Worm (Caenorhabditis elegans) whole organism, L1 larva: Measurements from ENCODE around the gene zyx-1.

ENCODE experiments used
- C16A3.4 ChIP-seq: fragments of 150-350 bp; optimal IDR thresholded peaks from 2 replicates; lab custom pipeline; 2014; ENCODE audit warnings: missing biosample characterization, missing genetic modification characterization
- Y116A8C.19 ChIP-seq: sonication (generic microtip); optimal IDR thresholded peaks from 2 replicates; lab custom pipeline; 2016; ENCODE audit warnings: missing compliant biosample characterization, missing genetic modification characterization, borderline replicate concordance
- aha-1 ChIP-seq: fragments of 150-350 bp; optimal IDR thresholded peaks from 2 replicates; lab custom pipeline; 2014; ENCODE audit warnings: missing biosample characterization, missing genetic modification characterization
- alr-1 ChIP-seq: fragments of 200-800 bp; sonication (Bioruptor generic); optimal IDR thresholded peaks from 2 replicates; lab custom pipeline; 2018; ENCODE audit warnings: borderline replicate concordance, mild to moderate bottlenecking, missing genetic modification characterization, missing compliant biosample characterization
- blmp-1 ChIP-seq: fragments of 150-350 bp; optimal IDR thresholded peaks from 2 replicates; lab custom pipeline; 2014; ENCODE audit warnings: missing biosample characterization, missing genetic modification characterization
- ceh-8 ChIP-seq: fragments of 200-800 bp; sonication (Bioruptor generic); optimal IDR thresholded peaks from 2 replicates; lab custom pipeline; 2018; ENCODE audit warnings: mild to moderate bottlenecking, missing genetic modification characterization, moderate library complexity, missing compliant biosample characterization
- ceh-88 ChIP-seq: fragments of 200-800 bp; sonication (Bioruptor generic); IDR thresholded peaks from 2 replicates; pipeline ENCODE4 v1.3.6; 2022; ENCODE audit warnings: missing genetic modification characterization, missing compliant biosample characterization
- ceh-90 ChIP-seq: sonication (generic microtip); optimal IDR thresholded peaks from 2 replicates; lab custom pipeline; 2016; ENCODE audit warnings: missing genetic modification characterization, missing compliant biosample characterization
- dpl-1 ChIP-seq, 3 experiments: fragments of 150-350 bp in 2 of 3; sonication (generic microtip) in 1 of 3; optimal IDR thresholded peaks; 2 replicates each; lab custom pipeline; 2014 to 2017; ENCODE audit warnings: missing biosample characterization in 3 of 3, missing genetic modification characterization in 3 of 3, missing genetic modification reagents in 3 of 3
- efl-1 ChIP-seq, 4 experiments: fragments of 150-350 bp; optimal IDR thresholded peaks in 3 of 4; peaks in 1 of 4; 1 replicate in 1 of 4; 2 replicates in 3 of 4; lab custom pipeline; 2014; ENCODE audit warnings: missing biosample characterization in 2 of 4, missing genetic modification characterization in 2 of 4, missing genetic modification reagents in 2 of 4
- efl-3 ChIP-seq: fragments of 200-800 bp; sonication (Bioruptor generic); optimal IDR thresholded peaks from 2 replicates; lab custom pipeline; 2018; ENCODE audit warnings: mild to moderate bottlenecking, missing genetic modification characterization, missing compliant biosample characterization
- elt-3 ChIP-seq, 6 experiments: fragments of 150-350 bp in 1 of 6; sonication (generic microtip); optimal IDR thresholded peaks; 2 replicates each; lab custom pipeline; 2017 to 2018; ENCODE audit warnings: missing biosample characterization in 6 of 6, missing genetic modification characterization in 6 of 6, inconsistent platforms in 1 of 6
- ets-5 ChIP-seq: fragments of 200-800 bp; sonication (Bioruptor generic); IDR thresholded peaks from 2 replicates; pipeline ENCODE4 v1.3.6; 2022; ENCODE audit warnings: missing genetic modification characterization, missing compliant biosample characterization
- fkh-10 ChIP-seq: sonication (generic microtip); optimal IDR thresholded peaks from 2 replicates; lab custom pipeline; 2017; ENCODE audit warnings: missing biosample characterization, missing genetic modification reagents, missing genetic modification characterization
- fkh-8 ChIP-seq: sonication (generic microtip); optimal IDR thresholded peaks from 2 replicates; lab custom pipeline; 2016; ENCODE audit warnings: mild to moderate bottlenecking, missing genetic modification characterization, missing compliant biosample characterization
- hlh-4 ChIP-seq: sonication (generic microtip); optimal IDR thresholded peaks from 2 replicates; lab custom pipeline; 2016; ENCODE audit warnings: mild to moderate bottlenecking, missing genetic modification characterization, missing compliant biosample characterization
- isw-1 ChIP-seq: fragments of 200-800 bp; sonication (Bioruptor generic); IDR thresholded peaks from 2 replicates; pipeline ENCODE4 v1.3.6; 2022; ENCODE audit warnings: missing genetic modification characterization, missing compliant biosample characterization
- jun-1 ChIP-seq: fragments of 150-350 bp; optimal IDR thresholded peaks from 2 replicates; lab custom pipeline; 2014; ENCODE audit warnings: missing biosample characterization, missing genetic modification reagents, missing genetic modification characterization
- lin-14 ChIP-seq: fragments of 200-800 bp; sonication (Bioruptor generic); optimal IDR thresholded peaks from 2 replicates; lab custom pipeline; 2018; ENCODE audit warnings: mild to moderate bottlenecking, missing genetic modification characterization, moderate library complexity, missing compliant biosample characterization
- lin-15B ChIP-seq: fragments of 150-350 bp; sonication (generic microtip); optimal IDR thresholded peaks from 3 replicates; lab custom pipeline; 2014; ENCODE audit warnings: missing biosample characterization, missing genetic modification characterization
- lin-39 ChIP-seq: fragments of 150-350 bp; optimal IDR thresholded peaks from 2 replicates; lab custom pipeline; 2014; ENCODE audit warnings: missing biosample characterization, missing genetic modification reagents, missing genetic modification characterization
- lsy-2 ChIP-seq, 2 experiments: fragments of 150-350 bp; optimal IDR thresholded peaks; 2 replicates each; lab custom pipeline; 2014; ENCODE audit warnings: missing biosample characterization in 2 of 2, missing genetic modification characterization in 2 of 2
- mab-9 ChIP-seq: fragments of 200-800 bp; sonication (Bioruptor generic); IDR thresholded peaks from 2 replicates; pipeline ENCODE4 v1.3.6; 2022; ENCODE audit warnings: missing genetic modification reagents, missing genetic modification characterization, missing compliant biosample characterization
- nhr-19 ChIP-seq: fragments of 200-800 bp; sonication (Bioruptor generic); conservative IDR thresholded peaks from 2 replicates; pipeline ENCODE4 v1.3.6; 2022; ENCODE audit warnings: missing genetic modification characterization, missing compliant biosample characterization
- nhr-20 ChIP-seq: sonication (generic microtip); optimal IDR thresholded peaks from 2 replicates; lab custom pipeline; 2016; ENCODE audit warnings: mild to moderate bottlenecking, missing genetic modification characterization, missing compliant biosample characterization
- nhr-47 ChIP-seq: sonication (generic microtip); optimal IDR thresholded peaks from 2 replicates; lab custom pipeline; 2016; ENCODE audit warnings: mild to moderate bottlenecking, missing genetic modification characterization, moderate library complexity, missing compliant biosample characterization
- nhr-77 ChIP-seq: fragments of 150-350 bp; optimal IDR thresholded peaks from 2 replicates; lab custom pipeline; 2014; ENCODE audit warnings: missing biosample characterization, missing genetic modification characterization
- nhr-84 ChIP-seq: sonication (generic microtip); optimal IDR thresholded peaks from 2 replicates; lab custom pipeline; 2017; ENCODE audit warnings: missing biosample characterization, missing genetic modification characterization
- nhr-90 ChIP-seq: sonication (generic microtip); optimal IDR thresholded peaks from 2 replicates; lab custom pipeline; 2016; ENCODE audit warnings: mild to moderate bottlenecking, missing genetic modification characterization, missing compliant biosample characterization; ENCODE audit not compliant: poor library complexity
- pqm-1 ChIP-seq: sonication (generic microtip); optimal IDR thresholded peaks from 3 replicates; lab custom pipeline; 2017; ENCODE audit warnings: missing biosample characterization, missing genetic modification characterization
- rnt-1 ChIP-seq: sonication (generic microtip); optimal IDR thresholded peaks from 2 replicates; lab custom pipeline; 2016; ENCODE audit warnings: mild to moderate bottlenecking, missing genetic modification characterization, moderate library complexity, missing compliant biosample characterization
- snpc-4 ChIP-seq: fragments of 150-350 bp; optimal IDR thresholded peaks from 2 replicates; lab custom pipeline; 2014; ENCODE audit warnings: missing biosample characterization, missing genetic modification characterization
- sox-4 ChIP-seq: sonication (generic microtip); optimal IDR thresholded peaks from 2 replicates; lab custom pipeline; 2016; ENCODE audit warnings: missing genetic modification characterization, missing compliant biosample characterization
- swsn-7 ChIP-seq: sonication (generic microtip); optimal IDR thresholded peaks from 2 replicates; lab custom pipeline; 2016; ENCODE audit warnings: missing genetic modification characterization, missing compliant biosample characterization
- tlp-1 ChIP-seq: fragments of 150-350 bp; optimal IDR thresholded peaks from 2 replicates; lab custom pipeline; 2014; ENCODE audit warnings: missing biosample characterization, missing genetic modification characterization
- unc-130 ChIP-seq: fragments of 150-350 bp; optimal IDR thresholded peaks from 2 replicates; lab custom pipeline; 2017; ENCODE audit warnings: missing biosample characterization, missing genetic modification characterization, inconsistent platforms
- unc-98 ChIP-seq: fragments of 200-800 bp; sonication (Bioruptor generic); IDR thresholded peaks from 2 replicates; pipeline ENCODE4 v1.3.6; 2022; ENCODE audit warnings: missing genetic modification characterization, missing compliant biosample characterization
- vab-15 ChIP-seq: sonication (generic microtip); optimal IDR thresholded peaks from 2 replicates; lab custom pipeline; 2017; ENCODE audit warnings: missing genotype, mild to moderate bottlenecking, missing genetic modification characterization, missing compliant biosample characterization
- xbp-1 ChIP-seq: sonication (generic microtip); optimal IDR thresholded peaks from 2 replicates; lab custom pipeline; 2016; ENCODE audit warnings: missing genetic modification characterization, missing compliant biosample characterization
- zag-1 ChIP-seq: fragments of 150-350 bp; optimal IDR thresholded peaks from 2 replicates; lab custom pipeline; 2014; ENCODE audit warnings: missing biosample characterization, missing genetic modification characterization
- zip-4 ChIP-seq: fragments of 200-800 bp; sonication (Bioruptor generic); optimal IDR thresholded peaks from 2 replicates; lab custom pipeline; 2018; ENCODE audit warnings: mild to moderate bottlenecking, missing genetic modification characterization, moderate library complexity, missing compliant biosample characterization

The zyx-1 gene

ce11 chrII:13083752-13084214 is 27.1 kb downstream of the zyx-1 start, which contains the start of the genes Y81G3A.1 and gcn-2 (continued):
- TF ChIP-seq ets-5 (GFP tag; lab: Robert Waterston, UW) (no peak), nhr-20 (peak; percentile 51), Y116A8C.19 (tag; lab: Kevin White, UChicago) (no peak), nhr-90 (tag; lab: Kevin White, UChicago) (peak; percentile 56), lin-15B (tag; lab: Kevin White, UChicago) (peak; percentile 38), jun-1 (tag; lab: Kevin White, UChicago) (no peak), unc-98 (GFP tag; lab: Robert Waterston, UW) (no peak), tlp-1 (no peak), C16A3.4 (peak; percentile 47), elt-3 (tag; optimal IDR thresholded peaks at IDR 0.05; lab: Kevin White, UChicago) (no peak), vab-15 (tag; lab: Kevin White, UChicago) (no peak), nhr-47 (peak; percentile 77), fkh-10 (no peak), dpl-1 (GFP tag; optimal IDR thresholded peaks at IDR 0.05; lab: Kevin White, UChicago) (peak; percentile 95 to 97 (median 97)), alr-1 (tag; lab: Kevin White, UChicago) (no peak), zip-4 (GFP tag; lab: Kevin White, UChicago) (peak; percentile 23), hlh-4 (tag; lab: Kevin White, UChicago) (no peak), lsy-2 (tag; optimal IDR thresholded peaks at IDR 0.05; lab: Kevin White, UChicago) (peak; percentile 64 to 76), isw-1 (GFP tag; lab: Robert Waterston, UW) (peak; percentile 45), sox-4 (no peak), aha-1 (tag; lab: Kevin White, UChicago) (no peak), ceh-88 (no peak), nhr-77 (tag; lab: Kevin White, UChicago) (no peak), ceh-90 (tag; lab: Kevin White, UChicago) (no peak), lin-39 (tag; lab: Kevin White, UChicago) (peak; percentile 9), unc-130 (tag; lab: Kevin White, UChicago) (peak; percentile 43), pqm-1 (tag; lab: Kevin White, UChicago) (no peak), rnt-1 (tag; lab: Kevin White, UChicago) (peak; percentile 74), swsn-7 (tag; lab: Kevin White, UChicago) (peak; percentile 65), ceh-8 (GFP tag; lab: Kevin White, UChicago) (no peak), xbp-1 (tag; lab: Kevin White, UChicago) (peak; percentile 60), zag-1 (tag; lab: Kevin White, UChicago) (no peak), efl-3 (GFP tag; lab: Kevin White, UChicago) (no peak), snpc-4 (peak; percentile 71), nhr-19 (GFP tag; lab: Robert Waterston, UW) (peak; percentile 69), nhr-84 (tag; lab: Kevin White, UChicago) (no peak), lin-14 (GFP tag; lab: Kevin White, UChicago) (no peak), fkh-8 (peak; percentile 16), mab-9 (GFP tag; lab: Robert Waterston, UW) (peak; percentile 26; the same call in 1 of the 2 replicates)

- no peak for TF ChIP-seq efl-1 (optimal IDR thresholded peaks at IDR 0.05; lab: Kevin White, UChicago)
- peak in 1 of 2 experiments; percentile 54 for TF ChIP-seq efl-1 (GFP tag; optimal IDR thresholded peaks at IDR 0.05 in 1 of 2; lab: Kevin White, UChicago)
- no peak for TF ChIP-seq blmp-1 (tag; lab: Kevin White, UChicago)
- TF ChIP-seq, all 84 proteins: peak for 1
Measured at ce11 chrII:13085951-13086350, 29.2 kb downstream of the zyx-1 start.
